Fruit fly (Drosophila melanogaster): ENCODE data around the gene CAH1.

Gene CAH1

dm6 chr2L:13807959-13808358, 4.5 kb downstream of the CAH1 start:
- TF ChIP-seq pad (GFP tag; optimal IDR thresholded peaks at IDR 0.05) (no peak), CG12768 (GFP tag; optimal IDR thresholded peaks at IDR 0.05) (peak; percentile 21), Mnt (GFP tag; optimal IDR thresholded peaks at IDR 0.05) (peak; percentile 10), CG7101 (tag; optimal IDR thresholded peaks at IDR 0.05) (peak; percentile 55), tj (GFP tag; optimal IDR thresholded peaks at IDR 0.05) (no peak), CG11617 (GFP tag; optimal IDR thresholded peaks at IDR 0.05) (peak; percentile 30), CG14711 (tag; optimal IDR thresholded peaks at IDR 0.05) (no peak), cic (GFP tag; optimal IDR thresholded peaks at IDR 0.05) (no peak), kay (GFP tag; ENCODE audit: borderline replicate concordance) (no peak), Clk (GFP tag; optimal IDR thresholded peaks at IDR 0.05) (no peak), CG5204 (GFP tag; optimal IDR thresholded peaks at IDR 0.05) (no peak), ovo (GFP tag; optimal IDR thresholded peaks at IDR 0.05) (peak; percentile 43), toe (GFP tag; optimal IDR thresholded peaks at IDR 0.05) (no peak), Hr96 (GFP tag; optimal IDR thresholded peaks at IDR 0.05) (no peak), CG1620 (GFP tag; optimal IDR thresholded peaks at IDR 0.05) (no peak), CG33017 (tag; optimal IDR thresholded peaks at IDR 0.05) (peak; percentile 61), cnc (optimal IDR thresholded peaks at IDR 0.05) (no peak), CG7045 (GFP tag; optimal IDR thresholded peaks at IDR 0.05) (peak; percentile 34), bab1 (GFP tag; optimal IDR thresholded peaks at IDR 0.05) (no peak), Crg-1 (GFP tag; optimal IDR thresholded peaks at IDR 0.05) (peak; percentile 45)

dm6 chr2L:13811323-13811722, 7.9 kb downstream of the CAH1 start, which contains the start of the genes Adat1 and CG16865:
Gene Adat1 (minus strand): TSS chr2L:13811474.
Gene CG16865 (plus strand): TSS chr2L:13811522.
- TF ChIP-seq bab1 (GFP tag; optimal IDR thresholded peaks at IDR 0.05): peak; percentile 13
- TF ChIP-seq CG11617 (GFP tag; optimal IDR thresholded peaks at IDR 0.05): no peak
- TF ChIP-seq ovo (GFP tag; optimal IDR thresholded peaks at IDR 0.05): no peak
- no peak for TF ChIP-seq cnc (optimal IDR thresholded peaks at IDR 0.05)
- TF ChIP-seq Mnt (GFP tag; optimal IDR thresholded peaks at IDR 0.05): peak; percentile 23
- no peak for TF ChIP-seq CG14711 (tag; optimal IDR thresholded peaks at IDR 0.05)
- TF ChIP-seq cic (GFP tag; optimal IDR thresholded peaks at IDR 0.05): peak; percentile 22
- TF ChIP-seq kay (GFP tag; ENCODE audit: borderline replicate concordance): no peak

dm6 chr2L:13813156-13813555, 9.7 kb downstream of the CAH1 start, which contains the start of gene CG16888:
Gene CG16888 (minus strand): TSS chr2L:13813256.
- TF ChIP-seq Hr96 (GFP tag; optimal IDR thresholded peaks at IDR 0.05) (no peak), CG12768 (GFP tag; optimal IDR thresholded peaks at IDR 0.05) (no peak)

- TF ChIP-seq CG33017 (tag; optimal IDR thresholded peaks at IDR 0.05) (no peak), CG1620 (GFP tag; optimal IDR thresholded peaks at IDR 0.05) (no peak), CG14711 (tag; optimal IDR thresholded peaks at IDR 0.05) (peak; percentile 2), CG7101 (tag; optimal IDR thresholded peaks at IDR 0.05) (no peak), cic (GFP tag; optimal IDR thresholded peaks at IDR 0.05) (no peak), Mnt (GFP tag; optimal IDR thresholded peaks at IDR 0.05) (peak; percentile 35), CG12768 (GFP tag; optimal IDR thresholded peaks at IDR 0.05) (no peak), bab1 (GFP tag; optimal IDR thresholded peaks at IDR 0.05) (peak; percentile 46), pad (GFP tag; optimal IDR thresholded peaks at IDR 0.05) (no peak)
These were observed 10.3 kb downstream of the CAH1 start, which contains the start of gene Sos for dm6 chr2L:13813604-13814178. Gene Sos (plus strand): TSS chr2L:13813816.

dm6 chr2L:13820176-13820575, 16.8 kb downstream of the CAH1 start:
- TF ChIP-seq CG14711 (tag; optimal IDR thresholded peaks at IDR 0.05): no peak
- TF ChIP-seq CG12768 (GFP tag; optimal IDR thresholded peaks at IDR 0.05): no peak
- no peak for TF ChIP-seq kay (GFP tag; ENCODE audit: borderline replicate concordance)
- no peak for TF ChIP-seq Hr96 (GFP tag; optimal IDR thresholded peaks at IDR 0.05)
- no peak for TF ChIP-seq toe (GFP tag; optimal IDR thresholded peaks at IDR 0.05)
- TF ChIP-seq Clk (GFP tag; optimal IDR thresholded peaks at IDR 0.05): no peak
- TF ChIP-seq cnc (optimal IDR thresholded peaks at IDR 0.05): no peak
- no peak for TF ChIP-seq CG7101 (tag; optimal IDR thresholded peaks at IDR 0.05)
- TF ChIP-seq CG7045 (GFP tag; optimal IDR thresholded peaks at IDR 0.05): no peak
- no peak for TF ChIP-seq ovo (GFP tag; optimal IDR thresholded peaks at IDR 0.05)
- TF ChIP-seq CG1620 (GFP tag; optimal IDR thresholded peaks at IDR 0.05): no peak
- no peak for TF ChIP-seq CG5204 (GFP tag; optimal IDR thresholded peaks at IDR 0.05)
- no peak for TF ChIP-seq Mnt (GFP tag; optimal IDR thresholded peaks at IDR 0.05)
- TF ChIP-seq CG11617 (GFP tag; optimal IDR thresholded peaks at IDR 0.05): no peak
- no peak for TF ChIP-seq Crg-1 (GFP tag; optimal IDR thresholded peaks at IDR 0.05)

- TF ChIP-seq Mnt (GFP tag; optimal IDR thresholded peaks at IDR 0.05) (no peak), Clk (GFP tag; optimal IDR thresholded peaks at IDR 0.05) (no peak), cnc (optimal IDR thresholded peaks at IDR 0.05) (no peak), Hr96 (GFP tag; optimal IDR thresholded peaks at IDR 0.05) (peak; percentile 29)
These were observed 17.5 kb downstream of the CAH1 start, which contains the start of gene b for dm6 chr2L:13820948-13821347. Gene b (plus strand): TSS chr2L:13821248.

dm6 chr2L:13827557-13827956, 24.1 kb downstream of the CAH1 start, which contains the start of gene PolG1:
Gene PolG1 (minus strand): TSS chr2L:13827772.
- TF ChIP-seq Hr96 (GFP tag; optimal IDR thresholded peaks at IDR 0.05) (no peak), toe (GFP tag; optimal IDR thresholded peaks at IDR 0.05) (no peak)

Measured in whole organism, adult.